Fruit fly (Drosophila melanogaster): ENCODE data around the gene Pxn.

dm6 chr3L:2554118-2554814 is 75.6 kb downstream of the Pxn start, which contains the start of gene Spn:
- TF ChIP-seq CG15710 (tag; optimal IDR thresholded peaks at IDR 0.05) = peak; percentile 15
- TF ChIP-seq CG14655 (GFP tag; optimal IDR thresholded peaks at IDR 0.05) = no peak
- TF ChIP-seq CG32121 (GFP tag; IDR thresholded peaks at IDR 0.05) = peak; percentile 57
- TF ChIP-seq CG8301 (tag; optimal IDR thresholded peaks at IDR 0.05) = no peak
- peak; percentile 21 for TF ChIP-seq gl (tag; optimal IDR thresholded peaks at IDR 0.05)
- TF ChIP-seq CG4496 (GFP tag; IDR thresholded peaks at IDR 0.05) = peak; percentile 72; the same call in 2 of the 3 replicates
- TF ChIP-seq D1 (tag; optimal IDR thresholded peaks at IDR 0.05) = no peak
- TF ChIP-seq CG17806 (tag; optimal IDR thresholded peaks at IDR 0.05) = peak; percentile 16
- TF ChIP-seq rn (GFP tag; IDR thresholded peaks at IDR 0.05) = peak; percentile 47; the same call in 1 of the 2 replicates
- peak; percentile 17 for TF ChIP-seq EcR (GFP tag; optimal IDR thresholded peaks at IDR 0.05)
- no peak for TF ChIP-seq CG10348 (GFP tag; IDR thresholded peaks at IDR 0.05)
- no peak for TF ChIP-seq CG13204 (GFP tag; optimal IDR thresholded peaks at IDR 0.05)
- no peak for TF ChIP-seq fd96Ca (GFP tag; IDR thresholded peaks at IDR 0.05)
- no peak for TF ChIP-seq CG9948 (tag; optimal IDR thresholded peaks at IDR 0.05)

Measured in whole organism, pupa.